Worm (Caenorhabditis elegans) whole organism, L1 larva: ENCODE measurements around the gene Y38H6C.9.
A peak's percentile ranks its signal among the peaks of the same experiment; 100 is the strongest.
"Not testable (repeated sequence)": the region's sequence is repeated elsewhere in the genome, so short reads cannot be mapped to it uniquely, and the experiment has no call there.

Source experiments
- C16A3.4 ChIP-seq: fragments of 150-350 bp; optimal IDR thresholded peaks from 2 replicates; lab custom pipeline; 2014; ENCODE audit warnings: missing biosample characterization, missing genetic modification characterization
- C34B4.2 ChIP-seq: sonication (generic microtip); optimal IDR thresholded peaks from 2 replicates; lab custom pipeline; 2017; ENCODE audit warnings: mild to moderate bottlenecking, missing genetic modification characterization, missing compliant biosample characterization
- ceh-63 ChIP-seq: fragments of 200-800 bp; sonication (Bioruptor generic); optimal IDR thresholded peaks from 2 replicates; lab custom pipeline; 2018; ENCODE audit warnings: mild to moderate bottlenecking, missing genetic modification characterization, missing compliant biosample characterization
- ceh-8 ChIP-seq: fragments of 200-800 bp; sonication (Bioruptor generic); optimal IDR thresholded peaks from 2 replicates; lab custom pipeline; 2018; ENCODE audit warnings: mild to moderate bottlenecking, missing genetic modification characterization, moderate library complexity, missing compliant biosample characterization
- ceh-82 ChIP-seq, 3 experiments: fragments of 150-350 bp in 1 of 3; sonication (generic microtip) in 2 of 3; optimal IDR thresholded peaks; 2 replicates each; lab custom pipeline; 2014 to 2017; ENCODE audit warnings: missing biosample characterization in 3 of 3, missing genetic modification characterization in 3 of 3
- ces-1 ChIP-seq: fragments of 150-350 bp; optimal IDR thresholded peaks from 2 replicates; lab custom pipeline; 2014; ENCODE audit warnings: missing biosample characterization, missing genetic modification reagents, missing genetic modification characterization
- dpl-1 ChIP-seq, 3 experiments: fragments of 150-350 bp in 2 of 3; sonication (generic microtip) in 1 of 3; optimal IDR thresholded peaks; 2 replicates each; lab custom pipeline; 2014 to 2017; ENCODE audit warnings: missing biosample characterization in 3 of 3, missing genetic modification characterization in 3 of 3, missing genetic modification reagents in 3 of 3
- dsc-1 ChIP-seq: sonication (generic microtip); optimal IDR thresholded peaks from 2 replicates; lab custom pipeline; 2016; ENCODE audit warnings: mild to moderate bottlenecking, missing genetic modification characterization, missing compliant biosample characterization
- efl-1 ChIP-seq, 4 experiments: fragments of 150-350 bp; optimal IDR thresholded peaks in 3 of 4; peaks in 1 of 4; 1 replicate in 1 of 4; 2 replicates in 3 of 4; lab custom pipeline; 2014; ENCODE audit warnings: missing biosample characterization in 2 of 4, missing genetic modification characterization in 2 of 4, missing genetic modification reagents in 2 of 4
- egl-13 ChIP-seq: sonication (generic microtip); optimal IDR thresholded peaks from 2 replicates; lab custom pipeline; 2016; ENCODE audit warnings: missing genotype, missing genetic modification reagents, missing genetic modification characterization, missing compliant biosample characterization
- egl-27 ChIP-seq, 2 experiments: fragments of 150-350 bp in 1 of 2; sonication (generic microtip); optimal IDR thresholded peaks; 3 replicates each; lab custom pipeline; 2017 to 2018; ENCODE audit warnings: missing biosample characterization in 2 of 2, missing genetic modification characterization in 2 of 2, missing genetic modification reagents in 2 of 2
- elt-2 ChIP-seq: sonication (generic microtip); optimal IDR thresholded peaks from 2 replicates; lab custom pipeline; 2016; ENCODE audit warnings: missing genetic modification characterization, mild to moderate bottlenecking, inconsistent platforms, missing compliant biosample characterization, missing genetic modification reagents
- elt-3 ChIP-seq, 6 experiments: fragments of 150-350 bp in 1 of 6; sonication (generic microtip); optimal IDR thresholded peaks; 2 replicates each; lab custom pipeline; 2017 to 2018; ENCODE audit warnings: missing biosample characterization in 6 of 6, missing genetic modification characterization in 6 of 6, inconsistent platforms in 1 of 6
- fkh-10 ChIP-seq: sonication (generic microtip); optimal IDR thresholded peaks from 2 replicates; lab custom pipeline; 2017; ENCODE audit warnings: missing biosample characterization, missing genetic modification reagents, missing genetic modification characterization
- fkh-4 ChIP-seq: sonication (generic microtip); optimal IDR thresholded peaks from 2 replicates; lab custom pipeline; 2016; ENCODE audit warnings: missing compliant biosample characterization, missing genetic modification characterization, borderline replicate concordance
- fkh-8 ChIP-seq: sonication (generic microtip); optimal IDR thresholded peaks from 2 replicates; lab custom pipeline; 2016; ENCODE audit warnings: mild to moderate bottlenecking, missing genetic modification characterization, missing compliant biosample characterization
- jun-1 ChIP-seq: fragments of 150-350 bp; optimal IDR thresholded peaks from 2 replicates; lab custom pipeline; 2014; ENCODE audit warnings: missing biosample characterization, missing genetic modification reagents, missing genetic modification characterization
- lin-13 ChIP-seq: fragments of 150-350 bp; optimal IDR thresholded peaks from 2 replicates; lab custom pipeline; 2014; ENCODE audit warnings: missing biosample characterization, missing genetic modification reagents, missing genetic modification characterization
- lin-14 ChIP-seq: fragments of 200-800 bp; sonication (Bioruptor generic); optimal IDR thresholded peaks from 2 replicates; lab custom pipeline; 2018; ENCODE audit warnings: mild to moderate bottlenecking, missing genetic modification characterization, moderate library complexity, missing compliant biosample characterization
- mdl-1 ChIP-seq, 2 experiments: fragments of 150-350 bp; optimal IDR thresholded peaks; 2 replicates each; lab custom pipeline; 2014 to 2017; ENCODE audit warnings: missing biosample characterization in 2 of 2, missing genetic modification characterization in 2 of 2, inconsistent platforms in 1 of 2
- mep-1 ChIP-seq: fragments of 150-350 bp; optimal IDR thresholded peaks from 2 replicates; lab custom pipeline; 2014; ENCODE audit warnings: missing biosample characterization, missing genetic modification characterization
- nhr-237 ChIP-seq: fragments of 150-350 bp; optimal IDR thresholded peaks from 2 replicates; lab custom pipeline; 2014; ENCODE audit warnings: missing biosample characterization, missing genetic modification characterization
- nhr-28 ChIP-seq: fragments of 150-350 bp; optimal IDR thresholded peaks from 2 replicates; lab custom pipeline; 2014; ENCODE audit warnings: missing biosample characterization, missing genetic modification characterization
- nhr-71 ChIP-seq: sonication (generic microtip); optimal IDR thresholded peaks from 2 replicates; lab custom pipeline; 2016; ENCODE audit warnings: mild to moderate bottlenecking, missing genetic modification characterization, moderate library complexity, missing compliant biosample characterization
- nhr-76 ChIP-seq: sonication (generic microtip); optimal IDR thresholded peaks from 2 replicates; lab custom pipeline; 2017; ENCODE audit warnings: missing biosample characterization, missing genetic modification characterization
- nhr-85 ChIP-seq: sonication (generic microtip); peaks from one replicate; lab custom pipeline; 2016; ENCODE audit warnings: missing genetic modification characterization, inconsistent platforms, missing compliant biosample characterization
- pax-3 ChIP-seq: fragments of 200-800 bp; sonication (Bioruptor generic); optimal IDR thresholded peaks from 2 replicates; lab custom pipeline; 2018; ENCODE audit warnings: mild to moderate bottlenecking, missing genetic modification characterization, moderate library complexity, missing compliant biosample characterization
- snu-23 ChIP-seq: sonication (generic microtip); optimal IDR thresholded peaks from 2 replicates; lab custom pipeline; 2016; ENCODE audit warnings: missing genetic modification characterization, missing compliant biosample characterization
- sox-4 ChIP-seq: sonication (generic microtip); optimal IDR thresholded peaks from 2 replicates; lab custom pipeline; 2016; ENCODE audit warnings: missing genetic modification characterization, missing compliant biosample characterization
- tlp-1 ChIP-seq: fragments of 150-350 bp; optimal IDR thresholded peaks from 2 replicates; lab custom pipeline; 2014; ENCODE audit warnings: missing biosample characterization, missing genetic modification characterization
- unc-62 ChIP-seq: fragments of 150-350 bp; optimal IDR thresholded peaks from 2 replicates; lab custom pipeline; 2014; ENCODE audit warnings: missing biosample characterization, missing genetic modification reagents, missing genetic modification characterization
- unc-98 ChIP-seq: fragments of 200-800 bp; sonication (Bioruptor generic); IDR thresholded peaks from 2 replicates; pipeline ENCODE4 v1.3.6; 2022; ENCODE audit warnings: missing genetic modification characterization, missing compliant biosample characterization
- zip-4 ChIP-seq: fragments of 200-800 bp; sonication (Bioruptor generic); optimal IDR thresholded peaks from 2 replicates; lab custom pipeline; 2018; ENCODE audit warnings: mild to moderate bottlenecking, missing genetic modification characterization, moderate library complexity, missing compliant biosample characterization

Gene Y38H6C.9

DNA sequence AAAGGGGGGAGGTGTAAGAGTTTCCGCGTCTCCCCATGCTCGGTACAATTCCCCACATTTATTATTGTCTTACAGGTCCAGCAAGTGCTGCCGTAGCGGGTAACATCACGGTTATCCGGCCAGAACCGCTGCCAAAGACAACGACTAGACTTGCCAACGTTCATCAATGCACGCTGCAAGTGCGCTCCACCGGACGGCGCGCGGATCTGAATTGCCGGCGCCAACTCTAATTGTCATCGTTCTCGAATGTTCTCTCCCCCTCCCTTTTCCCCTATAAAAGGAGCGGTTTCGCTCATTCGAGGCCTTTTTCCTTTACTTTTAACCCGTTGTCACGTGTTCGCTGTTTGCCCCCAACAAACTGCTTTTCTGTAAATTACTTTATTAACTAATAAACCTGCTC is 8.4 kb downstream of the Y38H6C.9 start, which contains the start of gene Y38H6C.8:
Gene Y38H6C.8 (plus strand): TSS at position 301 of the 400 bp plus-strand sequence.
- not testable (repeated sequence) for TF ChIP-seq unc-62, ces-1, ceh-63 (GFP tag; lab: Kevin White, UChicago)

DNA sequence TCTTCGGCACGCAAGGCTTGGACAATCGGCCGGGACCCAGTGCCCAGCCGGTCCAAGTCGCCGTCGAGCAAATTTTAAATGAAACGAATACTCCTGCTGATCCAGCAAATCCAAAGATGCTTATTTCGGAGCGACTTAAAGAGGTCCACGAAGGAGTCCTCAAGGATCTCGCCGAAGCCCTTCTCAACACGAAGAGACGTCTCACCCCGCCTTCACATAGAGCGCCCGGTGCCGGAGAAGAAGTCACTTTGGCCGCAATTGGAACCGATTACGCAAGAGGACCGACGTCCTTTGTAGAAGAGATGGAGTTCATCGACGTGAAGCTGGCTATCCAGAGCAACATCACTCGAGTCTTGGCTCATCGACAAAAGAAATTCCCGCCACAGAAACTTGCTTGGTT is 12.6 kb downstream of the Y38H6C.9 start:
- TF ChIP-seq tlp-1 (tag; lab: Kevin White, UChicago) (no peak), efl-1 (optimal IDR thresholded peaks at IDR 0.05; lab: Kevin White, UChicago) (no peak), efl-1 (GFP tag; optimal IDR thresholded peaks at IDR 0.05 in 1 of 2; lab: Kevin White, UChicago) (peak in 1 of 2 experiments; percentile 52)
- TF ChIP-seq, all 84 proteins: peak for 1

DNA sequence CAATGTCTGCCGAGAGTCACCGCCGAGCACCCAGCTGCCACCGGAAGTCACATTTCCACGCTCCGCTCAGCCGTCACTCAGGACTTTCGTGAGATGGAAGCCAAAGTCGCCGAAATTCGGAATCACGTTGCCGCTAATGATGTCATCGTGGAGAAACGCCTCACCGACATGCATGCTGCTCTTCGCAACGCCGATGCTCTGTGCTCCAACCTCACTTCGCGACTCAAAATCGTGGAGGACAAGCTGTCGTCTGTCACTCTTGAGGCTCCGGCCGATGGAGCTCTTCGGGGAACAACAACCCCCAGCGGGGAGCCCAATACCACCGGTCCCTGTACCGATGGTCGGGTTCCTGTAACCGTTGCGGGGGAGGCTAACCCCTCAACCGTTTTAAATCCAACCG is 15.5 kb downstream of the Y38H6C.9 start:
- TF ChIP-seq nhr-85, result peak; percentile 16
- TF ChIP-seq dpl-1 (GFP tag; optimal IDR thresholded peaks at IDR 0.05; lab: Kevin White, UChicago), result no peak

DNA sequence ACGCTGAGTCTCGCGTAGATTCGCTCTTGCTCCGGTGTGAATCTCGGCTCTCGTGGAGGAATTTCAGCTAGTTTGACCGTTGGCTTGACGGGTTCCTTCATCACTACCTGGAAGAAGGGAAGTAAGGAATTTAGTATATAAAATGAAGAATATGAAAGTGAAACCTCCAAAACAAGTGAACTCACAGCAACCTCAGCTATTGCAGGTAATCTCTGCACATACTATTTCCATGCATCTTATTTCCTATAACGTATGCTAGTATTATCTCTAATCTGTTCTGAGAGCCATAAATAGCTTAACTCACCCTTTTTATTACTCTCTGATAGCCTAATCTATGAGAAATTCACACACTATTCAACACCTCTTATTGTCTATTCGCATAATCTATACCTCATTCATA is 17.1 kb downstream of the Y38H6C.9 start, which contains the start of gene Y38H6C.4:
Gene Y38H6C.4 (minus strand): TSS at position 101 of the 400 bp plus-strand sequence.
- TF ChIP-seq efl-1 (optimal IDR thresholded peaks at IDR 0.05; lab: Kevin White, UChicago) (no peak), efl-1 (GFP tag; optimal IDR thresholded peaks at IDR 0.05 in 1 of 2; lab: Kevin White, UChicago) (no peak), elt-3 (tag; optimal IDR thresholded peaks at IDR 0.05; lab: Kevin White, UChicago) (no peak), nhr-85 (no peak), dpl-1 (GFP tag; optimal IDR thresholded peaks at IDR 0.05; lab: Kevin White, UChicago) (no peak), snu-23 (no peak), nhr-76 (no peak), pax-3 (tag; lab: Kevin White, UChicago) (no peak), ces-1 (GFP tag; lab: Kevin White, UChicago) (no peak), nhr-71 (no peak), lin-14 (no peak), zip-4 (GFP tag; lab: Kevin White, UChicago) (no peak), nhr-28 (tag; lab: Kevin White, UChicago) (no peak)

DNA sequence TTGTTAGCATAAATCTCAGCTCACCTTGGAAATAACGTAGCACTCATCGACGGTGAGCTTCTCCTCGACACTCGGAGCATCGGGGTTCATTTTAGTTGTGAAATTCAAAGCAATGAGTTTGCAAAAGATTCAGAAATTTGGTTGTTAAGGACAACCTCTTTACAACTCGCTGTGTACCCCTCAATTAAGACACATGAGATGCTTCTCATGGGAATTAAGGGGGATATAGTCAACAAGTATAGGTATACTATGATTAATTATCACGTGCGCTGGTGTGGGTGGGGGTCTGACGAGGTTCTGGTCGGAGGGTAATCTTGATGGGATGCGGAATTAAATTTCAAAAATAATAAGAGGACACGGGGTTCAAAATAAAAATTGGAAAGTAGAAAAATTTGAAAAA is 21.7 kb downstream of the Y38H6C.9 start, which contains the start of gene dct-14:
Gene dct-14 (minus strand): TSS at position 101 of the 400 bp plus-strand sequence.
- no peak for TF ChIP-seq sox-4 (tag; lab: Kevin White, UChicago)
- no peak for TF ChIP-seq efl-1 (optimal IDR thresholded peaks at IDR 0.05; lab: Kevin White, UChicago)
- peak in 1 of 2 experiments; percentile 1 for TF ChIP-seq efl-1 (GFP tag; optimal IDR thresholded peaks at IDR 0.05 in 1 of 2; lab: Kevin White, UChicago)
- TF ChIP-seq elt-2 (tag; lab: Kevin White, UChicago), result no peak
- no peak for TF ChIP-seq egl-27 (tag; optimal IDR thresholded peaks at IDR 0.05; lab: Kevin White, UChicago)
- no peak for TF ChIP-seq jun-1 (tag; lab: Kevin White, UChicago)
- no peak for TF ChIP-seq ceh-63 (GFP tag; lab: Kevin White, UChicago)
- TF ChIP-seq fkh-8 (tag; lab: Kevin White, UChicago), result peak; percentile 14
- TF ChIP-seq egl-13 (tag; lab: Kevin White, UChicago), result no peak
- TF ChIP-seq, all 84 proteins: peak for 2

DNA sequence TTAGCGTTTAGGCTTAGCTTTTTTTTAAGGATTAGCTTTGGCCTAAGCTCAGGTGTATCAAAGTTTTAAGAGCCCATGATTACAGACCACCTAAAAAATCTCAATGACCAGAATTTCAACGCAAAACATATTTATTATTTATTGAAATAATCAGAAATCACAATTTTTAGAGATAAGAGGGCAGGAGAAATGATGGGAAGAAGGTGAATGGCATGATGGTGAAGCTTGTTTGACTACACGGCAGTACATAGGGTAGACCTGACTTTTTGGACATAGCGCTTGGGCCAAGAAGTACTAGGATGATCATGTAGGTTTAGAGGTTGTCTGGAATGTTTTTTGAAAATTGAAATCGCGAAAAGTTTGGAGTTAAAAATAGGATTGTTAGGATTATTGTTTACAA is 22.4 kb downstream of the Y38H6C.9 start:
- TF ChIP-seq mdl-1 (tag; optimal IDR thresholded peaks at IDR 0.05; lab: Kevin White, UChicago) (no peak), unc-98 (no peak), fkh-10 (GFP tag; lab: Kevin White, UChicago) (no peak), dsc-1 (tag; lab: Kevin White, UChicago) (no peak), C34B4.2 (no peak), nhr-237 (tag; lab: Kevin White, UChicago) (no peak), fkh-4 (no peak), C16A3.4 (tag; lab: Kevin White, UChicago) (no peak), ceh-82 (tag; optimal IDR thresholded peaks at IDR 0.05; lab: Kevin White, UChicago) (no peak), lin-13 (no peak), dpl-1 (GFP tag; optimal IDR thresholded peaks at IDR 0.05; lab: Kevin White, UChicago) (no peak), mep-1 (tag; lab: Kevin White, UChicago) (no peak), ceh-8 (GFP tag; lab: Kevin White, UChicago) (no peak), lin-14 (no peak)
